Fruit fly (Drosophila melanogaster): ENCODE data around the gene Klp98A.

Klp98A gene

DNA sequence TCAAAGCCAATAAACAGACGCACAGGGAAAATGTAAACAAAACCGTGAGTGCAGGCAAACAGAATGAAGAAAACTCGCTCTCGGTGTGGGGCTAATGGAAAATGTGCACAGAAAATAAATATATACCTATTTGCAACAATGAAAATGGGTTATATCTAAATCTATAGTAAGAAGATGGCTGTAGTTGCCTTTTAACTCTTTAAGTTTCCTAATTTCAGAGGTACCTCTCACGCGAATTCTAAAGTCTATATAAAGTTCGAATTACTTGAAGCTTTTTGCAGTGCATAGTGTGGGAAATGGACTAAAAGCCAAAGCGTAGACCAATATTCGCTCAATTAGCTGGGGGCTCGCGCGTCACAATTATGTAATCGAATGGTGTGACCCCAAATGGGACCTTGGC is 4.0 kb downstream of the Klp98A start (continued):
- peak; percentile 86 for TF ChIP-seq tin (GFP tag; optimal IDR thresholded peaks at IDR 0.05)
- peak; percentile 89 for TF ChIP-seq CG7839 (tag; optimal IDR thresholded peaks at IDR 0.05)
- TF ChIP-seq CG2875 (GFP tag; optimal IDR thresholded peaks at IDR 0.05): peak; percentile 73
- TF ChIP-seq cwo (GFP tag; optimal IDR thresholded peaks at IDR 0.05): peak; percentile 68
- peak; percentile 81 for TF ChIP-seq Sox100B (GFP tag; optimal IDR thresholded peaks at IDR 0.05)
- peak; percentile 98 for TF ChIP-seq sens (GFP tag)
- TF ChIP-seq Hmr (GFP tag; optimal IDR thresholded peaks at IDR 0.05): peak; percentile 61
- TF ChIP-seq CG3065 (GFP tag; optimal IDR thresholded peaks at IDR 0.05): no peak
- TF ChIP-seq CG14014 (GFP tag; IDR thresholded peaks at IDR 0.05): peak; percentile 82
- TF ChIP-seq Dfd (GFP tag; optimal IDR thresholded peaks at IDR 0.05): no peak
- TF ChIP-seq CG10565 (GFP tag; optimal IDR thresholded peaks at IDR 0.05): no peak
- peak; percentile 76 for TF ChIP-seq CG16863 (GFP tag; optimal IDR thresholded peaks at IDR 0.05)
- TF ChIP-seq p53 (GFP tag; optimal IDR thresholded peaks at IDR 0.05): no peak
- no peak for TF ChIP-seq CG13894 (tag; optimal IDR thresholded peaks at IDR 0.05)
- TF ChIP-seq otp (GFP tag; IDR thresholded peaks at IDR 0.05): peak; percentile 91
- TF ChIP-seq gt (GFP tag; IDR thresholded peaks at IDR 0.05): no peak
- TF ChIP-seq zfh2 (GFP tag; optimal IDR thresholded peaks at IDR 0.05): no peak
- peak; percentile 64 for TF ChIP-seq CG1792 (GFP tag; optimal IDR thresholded peaks at IDR 0.05)
- peak; percentile 43 for TF ChIP-seq D19B (GFP tag; optimal IDR thresholded peaks at IDR 0.05)
- peak; percentile 58 for TF ChIP-seq CG33557 (GFP tag; optimal IDR thresholded peaks at IDR 0.05)
- TF ChIP-seq CG11093 (GFP tag; IDR thresholded peaks at IDR 0.05): peak; percentile 57; the same call in 2 of the 3 replicates
- peak; percentile 39 for TF ChIP-seq CG3163 (GFP tag; optimal IDR thresholded peaks at IDR 0.05)
- no peak for TF ChIP-seq Doc2 (GFP tag; IDR thresholded peaks at IDR 0.05)
- peak; percentile 60 for TF ChIP-seq Nf-YB (GFP tag; optimal IDR thresholded peaks at IDR 0.05)
- peak; percentile 81 for TF ChIP-seq gcm (GFP tag; optimal IDR thresholded peaks at IDR 0.05)
- peak; percentile 55 for TF ChIP-seq jumu (GFP tag; optimal IDR thresholded peaks at IDR 0.05)
- peak; percentile 54 for TF ChIP-seq CG17802 (tag; optimal IDR thresholded peaks at IDR 0.05)
- TF ChIP-seq bcd (GFP tag; optimal IDR thresholded peaks at IDR 0.05): peak; percentile 43
- TF ChIP-seq zf30C (GFP tag; optimal IDR thresholded peaks at IDR 0.05): peak; percentile 18
- TF ChIP-seq CG34224 (GFP tag; IDR thresholded peaks at IDR 0.05; ENCODE audit: partially characterized antibody): no peak
- TF ChIP-seq CG7372 (GFP tag; IDR thresholded peaks at IDR 0.05): peak; percentile 59
- 0 out of 2 replicates have a peak, but pooled peaks have one; percentile 47 for TF ChIP-seq cas (GFP tag; IDR thresholded peaks at IDR 0.05)
- peak; percentile 82 for TF ChIP-seq grau (tag; optimal IDR thresholded peaks at IDR 0.05)
- peak; percentile 66 for TF ChIP-seq Spps (tag; optimal IDR thresholded peaks at IDR 0.05)
- TF ChIP-seq CG32772 (GFP tag; IDR thresholded peaks at IDR 0.05): peak; percentile 83
- TF ChIP-seq prd (optimal IDR thresholded peaks at IDR 0.05): no peak
- TF ChIP-seq prd (GFP tag; IDR thresholded peaks at IDR 0.05): peak; percentile 84
- no peak for TF ChIP-seq CG15073 (GFP tag; optimal IDR thresholded peaks at IDR 0.05)
- no peak for TF ChIP-seq CG7928 (GFP tag; optimal IDR thresholded peaks at IDR 0.05)
- peak; percentile 90 for TF ChIP-seq phol (tag; optimal IDR thresholded peaks at IDR 0.05)
- no peak for TF ChIP-seq CG4282 (GFP tag; optimal IDR thresholded peaks at IDR 0.05)
- TF ChIP-seq CG10321 (GFP tag; IDR thresholded peaks at IDR 0.05): 0 out of 2 replicates have a peak, but pooled peaks have one; percentile 30
- TF ChIP-seq grn (GFP tag; optimal IDR thresholded peaks at IDR 0.05): no peak
- TF ChIP-seq Mrtf (GFP tag; IDR thresholded peaks at IDR 0.05): peak; percentile 69; the same call in 1 of the 3 replicates
- peak; percentile 71 for TF ChIP-seq slp2 (GFP tag; optimal IDR thresholded peaks at IDR 0.05)
- TF ChIP-seq dati (GFP tag; IDR thresholded peaks at IDR 0.05): peak; percentile 57; the same call in 1 of the 2 replicates
- peak; percentile 53 for TF ChIP-seq mam (GFP tag; optimal IDR thresholded peaks at IDR 0.05)
- peak; percentile 58 for TF ChIP-seq ERR (GFP tag; optimal IDR thresholded peaks at IDR 0.05)
- TF ChIP-seq CG30403 (GFP tag; optimal IDR thresholded peaks at IDR 0.05): peak; percentile 80
- peak; percentile 78 for TF ChIP-seq Dek (tag; optimal IDR thresholded peaks at IDR 0.05)
- TF ChIP-seq CG14860 (GFP tag; IDR thresholded peaks at IDR 0.05; ENCODE audit: partially characterized antibody): no peak
- no peak for TF ChIP-seq CG15479 (GFP tag; optimal IDR thresholded peaks at IDR 0.05)
